Worm (Caenorhabditis elegans): ENCODE measurements around the gene nrde-3.
A peak's percentile ranks its signal among the peaks of the same experiment; 100 is the strongest.

Gene nrde-3

ce11 chrX:410073-410572, 38.1 kb downstream of the nrde-3 start (continued):
- TF ChIP-seq nhr-6 (tag; optimal IDR thresholded peaks at IDR 0.05): peak; percentile 88
- peak; percentile 84 for TF ChIP-seq zfp-3 (GFP tag; conservative IDR thresholded peaks at IDR 0.05)
- TF ChIP-seq mxl-3 (GFP tag; optimal IDR thresholded peaks at IDR 0.05): peak; percentile 79
- peak; percentile 86 for TF ChIP-seq pha-4 (GFP tag; IDR thresholded peaks at IDR 0.05)
- peak; percentile 44 for TF ChIP-seq pha-4 (tag; optimal IDR thresholded peaks at IDR 0.05)
- TF ChIP-seq nhr-28 (tag; optimal IDR thresholded peaks at IDR 0.05): peak; percentile 84
- peak; percentile 87 for TF ChIP-seq ctbp-1 (GFP tag; IDR thresholded peaks at IDR 0.05)
- peak; percentile 97 for TF ChIP-seq aha-1 (tag)
- no peak for TF ChIP-seq dve-1 (tag; optimal IDR thresholded peaks at IDR 0.05; ENCODE audit: insufficient read depth)
- TF ChIP-seq nhr-48 (tag; optimal IDR thresholded peaks at IDR 0.05): peak; percentile 88
- peak; percentile 85 for TF ChIP-seq T20F7.1 (GFP tag; optimal IDR thresholded peaks at IDR 0.05)
- peak; percentile 40 to 78; a peak in 1 of 4 replicates for TF ChIP-seq madf-5 (GFP tag; IDR thresholded peaks at IDR 0.05)
- TF ChIP-seq ceh-20 (GFP tag; IDR thresholded peaks at IDR 0.05): peak; percentile 79
- TF ChIP-seq ceh-44 (GFP tag; IDR thresholded peaks at IDR 0.05): no peak
- TF ChIP-seq dmd-9 (GFP tag; IDR thresholded peaks at IDR 0.05): peak; percentile 81
- TF ChIP-seq spr-1 (tag; optimal IDR thresholded peaks at IDR 0.05): peak; percentile 93
- TF ChIP-seq duxl-1 (tag; optimal IDR thresholded peaks at IDR 0.05; ENCODE audit: poor library complexity): peak; percentile 92
- peak; percentile 70 for TF ChIP-seq lin-29 (GFP tag; IDR thresholded peaks at IDR 0.05)
- peak; percentile 75 for TF ChIP-seq gei-8 (GFP tag; optimal IDR thresholded peaks at IDR 0.05)
- peak; percentile 74 for TF ChIP-seq Y48G9A.11 (GFP tag; IDR thresholded peaks at IDR 0.05)
- peak; percentile 63; the same call in 1 of the 2 replicates for TF ChIP-seq F26F4.8 (GFP tag; conservative IDR thresholded peaks at IDR 0.05)
- TF ChIP-seq attf-4 (tag; optimal IDR thresholded peaks at IDR 0.05): no peak
- TF ChIP-seq ceh-32 (tag; optimal IDR thresholded peaks at IDR 0.05; ENCODE audit: poor library complexity): peak; percentile 76
- TF ChIP-seq lin-39 (tag; optimal IDR thresholded peaks at IDR 0.05): no peak
- no peak; the same call in 1 of the 2 replicates for TF ChIP-seq set-16 (GFP tag; IDR thresholded peaks at IDR 0.05)
- peak; percentile 88 for TF ChIP-seq dmd-8 (GFP tag; IDR thresholded peaks at IDR 0.05)
- TF ChIP-seq mdt-29 (GFP tag; IDR thresholded peaks at IDR 0.05): peak; percentile 72; the same call in 1 of the 2 replicates

ce11 chrX:421407-421784, 49.4 kb downstream of the nrde-3 start, which contains the start of gene col-19:
TSS of gene col-19 (plus strand) at chrX:421707.
- TF ChIP-seq ceh-32 (tag; optimal IDR thresholded peaks at IDR 0.05; ENCODE audit: poor library complexity) (no peak), nhr-10 (tag; optimal IDR thresholded peaks at IDR 0.05) (no peak), unc-39 (tag; optimal IDR thresholded peaks at IDR 0.05) (no peak), mdl-1 (tag; optimal IDR thresholded peaks at IDR 0.05) (no peak), saeg-2 (GFP tag; IDR thresholded peaks at IDR 0.05) (no peak), mxl-3 (GFP tag; optimal IDR thresholded peaks at IDR 0.05) (no peak), aly-2 (tag; optimal IDR thresholded peaks at IDR 0.05) (no peak), daf-8 (GFP tag; IDR thresholded peaks at IDR 0.05) (no peak), nhr-28 (tag; optimal IDR thresholded peaks at IDR 0.05) (no peak), rbr-2 (tag; optimal IDR thresholded peaks at IDR 0.05) (no peak), lin-15B (tag; optimal IDR thresholded peaks at IDR 0.05) (no peak), R02D3.7 (tag; optimal IDR thresholded peaks at IDR 0.05) (no peak), zfp-2 (tag; optimal IDR thresholded peaks at IDR 0.05) (no peak), mep-1 (tag; optimal IDR thresholded peaks at IDR 0.05) (no peak), Y5F2A.4 (GFP tag; optimal IDR thresholded peaks at IDR 0.05) (no peak), sdz-12 (GFP tag; optimal IDR thresholded peaks at IDR 0.05) (no peak), daf-16 (GFP tag; optimal IDR thresholded peaks at IDR 0.05) (no peak), daf-16 (tag; optimal IDR thresholded peaks at IDR 0.05) (no peak), php-3 (GFP tag; IDR thresholded peaks at IDR 0.05) (no peak), nhr-6 (tag; optimal IDR thresholded peaks at IDR 0.05) (no peak), dpl-1 (GFP tag; optimal IDR thresholded peaks at IDR 0.05) (no peak)

Data from whole organism, L4 larva.